In the genomic region with DNA sequence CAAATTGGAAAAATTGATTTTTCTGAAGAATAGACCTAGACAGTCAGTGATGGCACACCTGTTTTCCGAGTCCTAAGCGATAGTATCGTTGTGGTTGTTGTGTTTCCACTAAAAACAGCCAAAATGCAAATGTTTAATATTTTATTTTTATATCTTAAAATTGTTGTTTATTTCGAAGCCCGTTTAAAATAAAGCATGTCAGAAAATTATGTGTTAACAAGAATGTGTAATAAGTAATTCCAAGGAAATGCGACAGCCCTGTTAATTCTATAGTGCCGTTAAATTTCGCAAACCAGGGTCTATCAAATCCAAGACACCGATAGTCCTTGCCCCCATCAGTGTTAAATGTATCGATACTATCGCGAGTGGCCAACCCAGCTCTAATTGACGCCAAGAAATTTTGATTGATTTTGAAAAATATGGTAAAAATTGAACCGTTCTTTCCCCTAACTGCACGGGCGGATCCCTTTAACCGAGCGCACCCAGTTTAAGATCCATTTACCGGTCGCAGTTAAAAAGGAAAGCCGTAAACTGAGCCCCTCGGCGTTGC, we compare ENCODE assay signal across 5 fruit fly cellular contexts.
TF ChIP-seq lines count a peak whose summit lies in the region.

Gene Pex23, minus strand, starts transcription at position 61 of the 550 bp plus-strand sequence.

TF ChIP-seq in whole organism, adult, 20 proteins besides CTCF, POLR2A, EP300 and RAD21 (continued from another document):
- TF ChIP-seq CG7045 (GFP tag; optimal IDR thresholded peaks at IDR 0.05; lab: Kevin White, UChicago) = peak; percentile 69
- TF ChIP-seq toe (GFP tag; optimal IDR thresholded peaks at IDR 0.05; lab: Kevin White, UChicago) = peak; percentile 89
- peak; percentile 58 for TF ChIP-seq pad (GFP tag; optimal IDR thresholded peaks at IDR 0.05; lab: Kevin White, UChicago)
- peak; percentile 76 for TF ChIP-seq CG5204 (GFP tag; optimal IDR thresholded peaks at IDR 0.05; lab: Kevin White, UChicago)

TF ChIP-seq in whole organism, embryonic, 481 proteins besides CTCF, POLR2A, EP300 and RAD21 (continued from another document and continues in another):
- no peak for TF ChIP-seq h (optimal IDR thresholded peaks at IDR 0.05; lab: Kevin White, UChicago)
- peak; percentile 79 for TF ChIP-seq Max (GFP tag; optimal IDR thresholded peaks at IDR 0.05; lab: Kevin White, UChicago)
- TF ChIP-seq Dref (GFP tag; IDR thresholded peaks at IDR 0.05; lab: Robert Waterston, UW) = peak; percentile 88
- no peak for TF ChIP-seq CG3407 (GFP tag; optimal IDR thresholded peaks at IDR 0.05; lab: Kevin White, UChicago)
- TF ChIP-seq hth (optimal IDR thresholded peaks at IDR 0.05; lab: Kevin White, UChicago) = no peak
- no peak for TF ChIP-seq en (GFP tag; optimal IDR thresholded peaks at IDR 0.05; lab: Kevin White, UChicago)
- peak; percentile 98 for TF ChIP-seq CG2129 (GFP tag; IDR thresholded peaks at IDR 0.05; lab: Robert Waterston, UW; ENCODE audit: partially characterized antibody)
- TF ChIP-seq pnt (GFP tag; optimal IDR thresholded peaks at IDR 0.05; lab: Kevin White, UChicago) = peak; percentile 65
- peak; percentile 56 for TF ChIP-seq D19A (tag; optimal IDR thresholded peaks at IDR 0.05; lab: Kevin White, UChicago)
- TF ChIP-seq CG9876 (GFP tag; optimal IDR thresholded peaks at IDR 0.05; lab: Kevin White, UChicago) = peak; percentile 53
- peak; percentile 62 to 69 for TF ChIP-seq tll (GFP tag; optimal IDR thresholded peaks at IDR 0.05; lab: Kevin White, UChicago)
- TF ChIP-seq CG1832 (GFP tag; optimal IDR thresholded peaks at IDR 0.05; lab: Kevin White, UChicago) = no peak
- no peak for TF ChIP-seq CG15269 (tag; optimal IDR thresholded peaks at IDR 0.05; lab: Kevin White, UChicago)
- TF ChIP-seq CG9437 (GFP tag; optimal IDR thresholded peaks at IDR 0.05; lab: Kevin White, UChicago) = peak; percentile 60
- peak; percentile 96 for TF ChIP-seq sens (GFP tag; lab: Kevin White, UChicago)
- TF ChIP-seq E2f1 (GFP tag; IDR thresholded peaks at IDR 0.05; lab: Robert Waterston, UW) = peak; percentile 82
- peak; percentile 99 for TF ChIP-seq rib (GFP tag; IDR thresholded peaks at IDR 0.05; lab: Robert Waterston, UW)
- TF ChIP-seq Side (GFP tag; optimal IDR thresholded peaks at IDR 0.05; lab: Kevin White, UChicago) = peak; percentile 21
- TF ChIP-seq CG16813 (GFP tag; IDR thresholded peaks at IDR 0.05; lab: Robert Waterston, UW; ENCODE audit: partially characterized antibody) = peak; percentile 99
- TF ChIP-seq CG15514 (GFP tag; optimal IDR thresholded peaks at IDR 0.05; lab: Kevin White, UChicago) = peak; percentile 97
- peak; percentile 86 for TF ChIP-seq HmgZ (tag; optimal IDR thresholded peaks at IDR 0.05; lab: Kevin White, UChicago)
- no peak for TF ChIP-seq prd (optimal IDR thresholded peaks at IDR 0.05; lab: Kevin White, UChicago)
- peak; percentile 90 for TF ChIP-seq prd (GFP tag; IDR thresholded peaks at IDR 0.05; lab: Robert Waterston, UW)
- TF ChIP-seq Ets97D (GFP tag; optimal IDR thresholded peaks at IDR 0.05; lab: Kevin White, UChicago) = peak; percentile 78
- no peak for TF ChIP-seq Vsx1 (GFP tag; optimal IDR thresholded peaks at IDR 0.05; lab: Kevin White, UChicago)
- no peak for TF ChIP-seq sim (GFP tag; IDR thresholded peaks at IDR 0.05; lab: Robert Waterston, UW)
- TF ChIP-seq Abd-B (GFP tag; optimal IDR thresholded peaks at IDR 0.05; lab: Kevin White, UChicago) = peak; percentile 90
- TF ChIP-seq danr (GFP tag; IDR thresholded peaks at IDR 0.05; lab: Robert Waterston, UW) = peak; percentile 56; the same call in 1 of the 2 replicates
- peak; percentile 99 for TF ChIP-seq knrl (GFP tag; IDR thresholded peaks at IDR 0.05; lab: Robert Waterston, UW; ENCODE audit: partially characterized antibody)
- no peak for TF ChIP-seq CG15011 (GFP tag; optimal IDR thresholded peaks at IDR 0.05; lab: Kevin White, UChicago)

TF ChIP-seq in whole organism, prepupa, 60 proteins besides CTCF, POLR2A, EP300 and RAD21 (continued from another document and continues in another):
- peak; percentile 83 for TF ChIP-seq CG10631 (GFP tag; optimal IDR thresholded peaks at IDR 0.05; lab: Kevin White, UChicago)
- no peak for TF ChIP-seq CG10669 (GFP tag; optimal IDR thresholded peaks at IDR 0.05; lab: Kevin White, UChicago)
- TF ChIP-seq ss (GFP tag; optimal IDR thresholded peaks at IDR 0.05; lab: Kevin White, UChicago) = no peak
- no peak for TF ChIP-seq CG9139 (GFP tag; optimal IDR thresholded peaks at IDR 0.05; lab: Kevin White, UChicago)
- TF ChIP-seq Ets96B (tag; optimal IDR thresholded peaks at IDR 0.05; lab: Kevin White, UChicago) = peak; percentile 50
- TF ChIP-seq topi (GFP tag; optimal IDR thresholded peaks at IDR 0.05; lab: Kevin White, UChicago) = peak; percentile 74
- TF ChIP-seq CG6854 (GFP tag; optimal IDR thresholded peaks at IDR 0.05; lab: Kevin White, UChicago) = no peak
- TF ChIP-seq Sox15 (GFP tag; optimal IDR thresholded peaks at IDR 0.05; lab: Kevin White, UChicago) = peak; percentile 76
- TF ChIP-seq Blimp-1 (GFP tag; optimal IDR thresholded peaks at IDR 0.05; lab: Kevin White, UChicago) = no peak
- no peak for TF ChIP-seq CG16779 (tag; optimal IDR thresholded peaks at IDR 0.05; lab: Kevin White, UChicago)
- peak; percentile 70 for TF ChIP-seq achi (GFP tag; optimal IDR thresholded peaks at IDR 0.05; lab: Kevin White, UChicago)
- no peak for TF ChIP-seq Hr4 (GFP tag; optimal IDR thresholded peaks at IDR 0.05; lab: Kevin White, UChicago)
- no peak for TF ChIP-seq vri (GFP tag; optimal IDR thresholded peaks at IDR 0.05; lab: Kevin White, UChicago)
- TF ChIP-seq CG6163 (GFP tag; IDR thresholded peaks at IDR 0.05; lab: Robert Waterston, UW) = peak; percentile 76
- no peak for TF ChIP-seq dsx (GFP tag; optimal IDR thresholded peaks at IDR 0.05; lab: Kevin White, UChicago; ENCODE audit: poor library complexity, severe bottlenecking)
- peak; percentile 69 for TF ChIP-seq CG11902 (GFP tag; optimal IDR thresholded peaks at IDR 0.05; lab: Kevin White, UChicago)
- TF ChIP-seq CG8632 (GFP tag; optimal IDR thresholded peaks at IDR 0.05; lab: Kevin White, UChicago) = peak; percentile 59
- peak; percentile 62 for TF ChIP-seq Sox102F (GFP tag; optimal IDR thresholded peaks at IDR 0.05; lab: Kevin White, UChicago)
- 0 out of 2 replicates have a peak, but pooled peaks have one; percentile 46 for TF ChIP-seq CG15336 (GFP tag; IDR thresholded peaks at IDR 0.05; lab: Robert Waterston, UW)
- TF ChIP-seq CG32006 (GFP tag; optimal IDR thresholded peaks at IDR 0.05; lab: Kevin White, UChicago) = no peak
- TF ChIP-seq CG8119 (GFP tag; IDR thresholded peaks at IDR 0.05; lab: Robert Waterston, UW) = peak; percentile 54; the same call in 2 of the 3 replicates
- peak; percentile 74 for TF ChIP-seq Ets21C (GFP tag; optimal IDR thresholded peaks at IDR 0.05; lab: Kevin White, UChicago)
- TF ChIP-seq svp (GFP tag; lab: Kevin White, UChicago) = no peak
- TF ChIP-seq Hr38 (GFP tag; optimal IDR thresholded peaks at IDR 0.05; lab: Kevin White, UChicago) = no peak
- peak; percentile 84 for TF ChIP-seq esn (GFP tag; optimal IDR thresholded peaks at IDR 0.05; lab: Kevin White, UChicago)
- peak; percentile 9 for TF ChIP-seq Eip93F (GFP tag; optimal IDR thresholded peaks at IDR 0.05; lab: Kevin White, UChicago)
- peak; percentile 81 for TF ChIP-seq Hr39 (GFP tag; optimal IDR thresholded peaks at IDR 0.05; lab: Kevin White, UChicago)
- no peak for TF ChIP-seq Sox14 (GFP tag; optimal IDR thresholded peaks at IDR 0.05; lab: Kevin White, UChicago)
- TF ChIP-seq CG34406 (GFP tag; optimal IDR thresholded peaks at IDR 0.05; lab: Kevin White, UChicago) = no peak
- TF ChIP-seq CG8319 (GFP tag; optimal IDR thresholded peaks at IDR 0.05; lab: Kevin White, UChicago) = peak; percentile 15
- TF ChIP-seq CG11294 (GFP tag; IDR thresholded peaks at IDR 0.05; lab: Robert Waterston, UW) = peak; percentile 58; the same call in 1 of the 2 replicates

TF ChIP-seq in whole organism, pupa, 21 proteins besides CTCF, POLR2A, EP300 and RAD21 (continued from another document):
- TF ChIP-seq Ets98B (GFP tag; IDR thresholded peaks at IDR 0.05; lab: Robert Waterston, UW) = peak; percentile 68
- peak; percentile 33 for TF ChIP-seq CG34367 (tag; optimal IDR thresholded peaks at IDR 0.05; lab: Kevin White, UChicago)

TF ChIP-seq in whole organism, wandering third instar larva, 38 proteins besides CTCF, POLR2A, EP300 and RAD21 (continued from another document):
- TF ChIP-seq sv (GFP tag; optimal IDR thresholded peaks at IDR 0.05; lab: Kevin White, UChicago) = peak; percentile 83
- TF ChIP-seq Dif (GFP tag; optimal IDR thresholded peaks at IDR 0.05; lab: Kevin White, UChicago; ENCODE audit: partially characterized antibody) = no peak
- TF ChIP-seq Hnf4 (GFP tag; optimal IDR thresholded peaks at IDR 0.05; lab: Kevin White, UChicago) = no peak
- peak in 1 of 2 experiments; percentile 84 for TF ChIP-seq foxo (GFP tag; optimal IDR thresholded peaks at IDR 0.05; lab: Kevin White, UChicago)
- no peak for TF ChIP-seq CrebA (GFP tag; optimal IDR thresholded peaks at IDR 0.05; lab: Kevin White, UChicago; ENCODE audit: borderline replicate concordance)
- TF ChIP-seq sage (GFP tag; optimal IDR thresholded peaks at IDR 0.05; lab: Kevin White, UChicago) = peak; percentile 45
- TF ChIP-seq CG32264 (GFP tag; optimal IDR thresholded peaks at IDR 0.05; lab: Kevin White, UChicago) = no peak
- TF ChIP-seq dsf (GFP tag; optimal IDR thresholded peaks at IDR 0.05; lab: Kevin White, UChicago; ENCODE audit: borderline replicate concordance) = peak; percentile 84
- peak; percentile 72 for TF ChIP-seq woc (GFP tag; optimal IDR thresholded peaks at IDR 0.05; lab: Kevin White, UChicago)
- peak; percentile 84 for TF ChIP-seq Jra (GFP tag; optimal IDR thresholded peaks at IDR 0.05; lab: Kevin White, UChicago)
- TF ChIP-seq Abd-B (GFP tag; optimal IDR thresholded peaks at IDR 0.05; lab: Kevin White, UChicago) = no peak
- TF ChIP-seq fru (GFP tag; optimal IDR thresholded peaks at IDR 0.05; lab: Kevin White, UChicago) = peak; percentile 87
- peak; percentile 82 for TF ChIP-seq ey (GFP tag; optimal IDR thresholded peaks at IDR 0.05; lab: Kevin White, UChicago)
- TF ChIP-seq usp (GFP tag; optimal IDR thresholded peaks at IDR 0.05; lab: Kevin White, UChicago) = no peak
- TF ChIP-seq GATAd (GFP tag; optimal IDR thresholded peaks at IDR 0.05; lab: Kevin White, UChicago) = peak; percentile 70
- peak; percentile 67 for TF ChIP-seq OdsH (GFP tag; optimal IDR thresholded peaks at IDR 0.05; lab: Kevin White, UChicago)
- no peak for TF ChIP-seq Hr78 (GFP tag; optimal IDR thresholded peaks at IDR 0.05; lab: Kevin White, UChicago)
- TF ChIP-seq br (GFP tag; optimal IDR thresholded peaks at IDR 0.05; lab: Kevin White, UChicago) = no peak
